Worm (Caenorhabditis elegans) whole organism, L2 larva: ENCODE data around the gene B0393.9.

ENCODE experiments used
- Y55F3AM.14 ChIP-seq: fragments of 200-800 bp; sonication (Bioruptor generic); optimal IDR thresholded peaks from 2 replicates; lab custom pipeline; 2018; ENCODE audit warnings: mild to moderate bottlenecking, missing genetic modification characterization, missing compliant biosample characterization
- ama-1 ChIP-seq: fragments of 150-350 bp; optimal IDR thresholded peaks from 2 replicates; lab custom pipeline; 2018; ENCODE audit warnings: inconsistent platforms
- elt-1 ChIP-seq: fragments of 150-350 bp; optimal IDR thresholded peaks from 2 replicates; lab custom pipeline; 2014; ENCODE audit warnings: missing biosample characterization, missing genetic modification characterization
- gmeb-1 ChIP-seq: fragments of 150-350 bp; optimal IDR thresholded peaks from 2 replicates; lab custom pipeline; 2014; ENCODE audit warnings: missing biosample characterization, missing genetic modification characterization
- lin-39 ChIP-seq: fragments of 150-350 bp; optimal IDR thresholded peaks from 2 replicates; lab custom pipeline; 2014; ENCODE audit warnings: missing biosample characterization, missing genetic modification reagents, missing genetic modification characterization
- lsy-2 ChIP-seq, 2 experiments: fragments of 150-350 bp in 1 of 2; sonication (generic microtip) in 1 of 2; optimal IDR thresholded peaks; 2 replicates each; lab custom pipeline; 2014 to 2017; ENCODE audit warnings: missing biosample characterization in 2 of 2, missing genetic modification characterization in 2 of 2
- mab-5 ChIP-seq: fragments of 150-350 bp; optimal IDR thresholded peaks from 2 replicates; lab custom pipeline; 2014; ENCODE audit warnings: missing biosample characterization, missing genetic modification characterization
- nhr-11 ChIP-seq: fragments of 150-350 bp; optimal IDR thresholded peaks from 2 replicates; lab custom pipeline; 2014; ENCODE audit warnings: missing biosample characterization, missing genetic modification characterization
- nhr-12 ChIP-seq: fragments of 150-350 bp; optimal IDR thresholded peaks from 2 replicates; lab custom pipeline; 2014; ENCODE audit warnings: missing biosample characterization, missing genetic modification characterization
- snpc-4 ChIP-seq: fragments of 150-350 bp; optimal IDR thresholded peaks from 2 replicates; lab custom pipeline; 2014; ENCODE audit warnings: missing biosample characterization, missing genetic modification characterization
- unc-62 ChIP-seq: fragments of 150-350 bp; optimal IDR thresholded peaks from 2 replicates; lab custom pipeline; 2014; ENCODE audit warnings: missing biosample characterization, missing genetic modification reagents, missing genetic modification characterization
- zag-1 ChIP-seq: fragments of 150-350 bp; optimal IDR thresholded peaks from 2 replicates; lab custom pipeline; 2014; ENCODE audit warnings: missing biosample characterization, missing genetic modification characterization
- ztf-11 ChIP-seq: sonication (generic microtip); optimal IDR thresholded peaks from 2 replicates; lab custom pipeline; 2017; ENCODE audit warnings: missing biosample characterization, missing genetic modification characterization

- TF ChIP-seq elt-1 (tag; lab: Kevin White, UChicago) (no peak), Y55F3AM.14 (GFP tag; lab: Kevin White, UChicago) (no peak), ama-1 (lab: Kevin White, UChicago) (no peak), gmeb-1 (peak; percentile 35), ztf-11 (no peak), nhr-11 (tag; lab: Kevin White, UChicago) (no peak), lsy-2 (tag; optimal IDR thresholded peaks at IDR 0.05; lab: Kevin White, UChicago) (peak; percentile 19 to 80), nhr-12 (no peak), lin-39 (no peak), mab-5 (tag; lab: Kevin White, UChicago) (no peak), unc-62 (GFP tag; lab: Kevin White, UChicago) (no peak), zag-1 (no peak), snpc-4 (tag; lab: Kevin White, UChicago) (no peak)
These were observed 16.1 kb upstream of the B0393.9 start for ce11 chrIII:4796039-4796438.
